Fruit fly (Drosophila melanogaster) whole organism, embryonic: Measurements from ENCODE around the gene Trm7-32.

Experiments used
- Awh ChIP-seq: fragments of 200-800 bp; sonication (Bioruptor generic); IDR thresholded peaks from 2 replicates; pipeline ENCODE4, ENCODE4 v1.3.6; 2022; ENCODE audit warnings: missing biosample characterization, missing genetic modification characterization
- B-H2 ChIP-seq: fragments of 200-800 bp; sonication (Bioruptor generic); optimal IDR thresholded peaks from 2 replicates; lab custom pipeline; 2018; ENCODE audit warnings: missing biosample characterization, mild to moderate bottlenecking, missing genetic modification characterization
- CG10654 ChIP-seq: fragments of 200-800 bp; sonication (Bioruptor generic); optimal IDR thresholded peaks from 2 replicates; lab custom pipeline; 2016; ENCODE audit warnings: missing biosample characterization, missing genetic modification characterization
- CG10959 ChIP-seq: fragments of 200-800 bp; sonication (Bioruptor generic); IDR thresholded peaks from 2 replicates; pipeline ENCODE4 v1.3.6; 2022; ENCODE audit warnings: missing biosample characterization, missing genetic modification characterization
- CG11247 ChIP-seq: fragments of 200-800 bp; sonication (Bioruptor generic); IDR thresholded peaks from 2 replicates; pipeline ENCODE4 v1.3.6; 2022; ENCODE audit warnings: missing biosample characterization, missing genetic modification characterization
- CG12071 ChIP-seq: fragments of 200-800 bp; sonication (Bioruptor generic); optimal IDR thresholded peaks from 3 replicates; lab custom pipeline; 2018; ENCODE audit warnings: missing biosample characterization, mild to moderate bottlenecking, missing genetic modification characterization
- CG12744 ChIP-seq: fragments of 200-800 bp; sonication (Bioruptor generic); optimal IDR thresholded peaks from 2 replicates; lab custom pipeline; 2016; ENCODE audit warnings: missing biosample characterization, missing genetic modification characterization
- CG15269 ChIP-seq: fragments of 200-800 bp; sonication (Bioruptor generic); optimal IDR thresholded peaks from 2 replicates; lab custom pipeline; 2018; ENCODE audit warnings: missing biosample characterization, mild to moderate bottlenecking, missing genetic modification characterization, moderate library complexity
- CG16815 ChIP-seq: fragments of 200-800 bp; sonication (Bioruptor generic); optimal IDR thresholded peaks from 3 replicates; lab custom pipeline; 2017; ENCODE audit warnings: missing biosample characterization, mild to moderate bottlenecking, missing genetic modification characterization
- CG17568 ChIP-seq: fragments of 200-800 bp; sonication (Bioruptor generic); optimal IDR thresholded peaks from 2 replicates; lab custom pipeline; 2018; ENCODE audit warnings: missing biosample characterization, mild to moderate bottlenecking, missing genetic modification characterization, moderate library complexity
- CG31441 ChIP-seq: fragments of 200-800 bp; sonication (Bioruptor generic); IDR thresholded peaks from 2 replicates; pipeline ENCODE4 v1.3.6; 2022; ENCODE audit warnings: missing biosample characterization, missing genetic modification characterization
- CG3281 ChIP-seq: fragments of 200-800 bp; sonication (Bioruptor generic); optimal IDR thresholded peaks from 3 replicates; lab custom pipeline; 2017; ENCODE audit warnings: missing biosample characterization, mild to moderate bottlenecking, missing genetic modification characterization
- CG33213 ChIP-seq: fragments of 200-800 bp; sonication (Bioruptor generic); optimal IDR thresholded peaks from 3 replicates; lab custom pipeline; 2016; ENCODE audit warnings: missing biosample characterization, missing genetic modification characterization
- CG34224 ChIP-seq: fragments of 200-800 bp; sonication (Bioruptor generic); IDR thresholded peaks from 3 replicates; pipeline ENCODE4 v1.3.6; 2022; ENCODE audit warnings: missing biosample characterization, missing genetic modification characterization; ENCODE audit not compliant: partially characterized antibody
- CG3726 ChIP-seq: fragments of 200-800 bp; sonication (Bioruptor generic); IDR thresholded peaks from 3 replicates; pipeline ENCODE4, ENCODE4 v1.3.6; 2022; ENCODE audit warnings: missing biosample characterization, missing genetic modification characterization
- CG5953 ChIP-seq: fragments of 200-800 bp; sonication (Bioruptor generic); IDR thresholded peaks from 2 replicates; pipeline ENCODE4 v1.3.6; 2022; ENCODE audit warnings: missing biosample characterization, missing genetic modification characterization
- CG6765 ChIP-seq: fragments of 200-800 bp; sonication (Bioruptor generic); optimal IDR thresholded peaks from 3 replicates; lab custom pipeline; 2017; ENCODE audit warnings: missing biosample characterization, mild to moderate bottlenecking, missing genetic modification characterization
- CG6813 ChIP-seq: fragments of 200-800 bp; sonication (Bioruptor generic); optimal IDR thresholded peaks from 2 replicates; lab custom pipeline; 2017; ENCODE audit warnings: missing biosample characterization, missing genetic modification characterization, mild to moderate bottlenecking, moderate library complexity, missing genetic modification reagents
- CG7839 ChIP-seq: fragments of 200-800 bp; sonication (Bioruptor generic); optimal IDR thresholded peaks from 3 replicates; lab custom pipeline; 2018; ENCODE audit warnings: missing biosample characterization, mild to moderate bottlenecking, missing genetic modification characterization, moderate library complexity
- CG8924 ChIP-seq: fragments of 200-800 bp; optimal IDR thresholded peaks from 3 replicates; lab custom pipeline; 2019; ENCODE audit warnings: missing biosample characterization, mild to moderate bottlenecking, missing genetic modification characterization, moderate library complexity
- CrebB ChIP-seq: fragments of 200-800 bp; sonication (Bioruptor generic); optimal IDR thresholded peaks from 3 replicates; lab custom pipeline; 2018; ENCODE audit warnings: missing biosample characterization, mild to moderate bottlenecking, missing genetic modification characterization
- D19A ChIP-seq: fragments of 200-800 bp; optimal IDR thresholded peaks from 3 replicates; lab custom pipeline; 2019; ENCODE audit warnings: missing biosample characterization, mild to moderate bottlenecking, missing genetic modification characterization, moderate library complexity
- Dbx ChIP-seq: fragments of 200-800 bp; sonication (Bioruptor generic); IDR thresholded peaks from 3 replicates; pipeline ENCODE4 v1.3.6; 2022; ENCODE audit warnings: missing biosample characterization, missing genetic modification characterization
- Dip2 ChIP-seq: fragments of 200-800 bp; sonication (Bioruptor generic); IDR thresholded peaks from 2 replicates; pipeline ENCODE4 v1.3.6; 2022; ENCODE audit warnings: missing biosample characterization, missing genetic modification characterization
- E2f2 ChIP-seq: fragments of 200-800 bp; sonication (Bioruptor generic); IDR thresholded peaks from 2 replicates; pipeline ENCODE4 v1.3.6; 2022; ENCODE audit warnings: missing biosample characterization, missing genetic modification characterization
- ERR ChIP-seq: fragments of 200-800 bp; sonication (Bioruptor generic); optimal IDR thresholded peaks from 2 replicates; lab custom pipeline; 2016; ENCODE audit warnings: missing biosample characterization, missing genetic modification characterization
- Fer3 ChIP-seq: fragments of 200-800 bp; sonication (Bioruptor generic); optimal IDR thresholded peaks from 2 replicates; lab custom pipeline; 2018; ENCODE audit warnings: missing biosample characterization, mild to moderate bottlenecking, missing genetic modification characterization, moderate library complexity
- GATAe ChIP-seq: fragments of 200-800 bp; sonication (Bioruptor generic); conservative IDR thresholded peaks from 2 replicates; pipeline ENCODE4 v1.3.6; 2022; ENCODE audit warnings: missing biosample characterization, missing genetic modification characterization
- H2.0 ChIP-seq: fragments of 200-800 bp; sonication (Bioruptor generic); IDR thresholded peaks from 2 replicates; pipeline ENCODE4 v1.3.6; 2022; ENCODE audit warnings: missing biosample characterization, missing genetic modification characterization
- Hey ChIP-seq: fragments of 200-800 bp; sonication (Bioruptor generic); optimal IDR thresholded peaks from 3 replicates; lab custom pipeline; 2018; ENCODE audit warnings: missing biosample characterization, mild to moderate bottlenecking, missing genetic modification characterization
- Hr39 ChIP-seq: fragments of >200 bp; optimal IDR thresholded peaks from 2 replicates; lab custom pipeline; 2017
- Hr78 ChIP-seq, 2 experiments: fragments of 200-800 bp in 1 of 2; fragments of >200 bp in 1 of 2; sonication (Bioruptor generic) in 1 of 2; optimal IDR thresholded peaks; 2 replicates each; lab custom pipeline; 2017 to 2019; ENCODE audit warnings: missing biosample characterization in 2 of 2, missing genetic modification characterization in 2 of 2, mild to moderate bottlenecking in 1 of 2, moderate library complexity in 1 of 2
- MBD-R2 ChIP-seq: fragments of 200-800 bp; sonication (Bioruptor generic); IDR thresholded peaks from 2 replicates; pipeline ENCODE4 v1.3.6; 2022; ENCODE audit warnings: missing biosample characterization, missing genetic modification characterization
- Med ChIP-seq: fragments of 200-800 bp; sonication (Bioruptor generic); peaks from one replicate; lab custom pipeline; 2016; ENCODE audit warnings: missing biosample characterization, missing genetic modification characterization, mild to moderate bottlenecking, inconsistent platforms, moderate library complexity
- Nf-YC ChIP-seq: fragments of 200-800 bp; optimal IDR thresholded peaks from 3 replicates; lab custom pipeline; 2019; ENCODE audit warnings: missing biosample characterization, mild to moderate bottlenecking, missing genetic modification characterization, moderate library complexity
- Pdp1 ChIP-seq, 2 experiments: fragments of 200-800 bp; sonication (Bioruptor generic); optimal IDR thresholded peaks; 3 replicates each; lab custom pipeline; 2016; ENCODE audit warnings: missing biosample characterization in 2 of 2, missing genetic modification characterization in 2 of 2, mild to moderate bottlenecking in 1 of 2, moderate library complexity in 1 of 2
- Rfx ChIP-seq: fragments of 200-800 bp; sonication (Bioruptor generic); IDR thresholded peaks from 2 replicates; pipeline ENCODE4 v1.3.6; 2022; ENCODE audit warnings: missing biosample characterization, missing genetic modification characterization
- ase ChIP-seq: fragments of 200-800 bp; sonication (Bioruptor generic); IDR thresholded peaks from 3 replicates; pipeline ENCODE4 v1.3.6; 2022; ENCODE audit warnings: missing biosample characterization, missing genetic modification characterization
- exex ChIP-seq: fragments of 200-800 bp; sonication (Bioruptor generic); optimal IDR thresholded peaks from 4 replicates; lab custom pipeline; 2018; ENCODE audit warnings: missing biosample characterization, mild to moderate bottlenecking, missing genetic modification characterization, moderate library complexity
- grn ChIP-seq: fragments of 200-800 bp; sonication (Bioruptor generic); optimal IDR thresholded peaks from 3 replicates; lab custom pipeline; 2017; ENCODE audit warnings: missing biosample characterization, missing genetic modification characterization
- insv ChIP-seq, 2 experiments: fragments of 200-800 bp; sonication (Bioruptor generic); optimal IDR thresholded peaks; 3 replicates each; lab custom pipeline; 2016 to 2018; ENCODE audit warnings: missing biosample characterization in 2 of 2, missing genetic modification characterization in 2 of 2
- luna ChIP-seq: fragments of 200-800 bp; sonication (Bioruptor generic); optimal IDR thresholded peaks from 2 replicates; lab custom pipeline; 2016; ENCODE audit warnings: missing biosample characterization, missing genetic modification characterization
- mirr ChIP-seq: fragments of 200-800 bp; sonication (Bioruptor generic); optimal IDR thresholded peaks from 3 replicates; lab custom pipeline; 2018; ENCODE audit warnings: missing biosample characterization, mild to moderate bottlenecking, missing genetic modification characterization
- pnt ChIP-seq: fragments of 200-800 bp; sonication (Bioruptor generic); optimal IDR thresholded peaks from 3 replicates; lab custom pipeline; 2016; ENCODE audit warnings: missing biosample characterization, missing genetic modification characterization
- sug ChIP-seq: fragments of 200-800 bp; optimal IDR thresholded peaks from 2 replicates; lab custom pipeline; 2019; ENCODE audit warnings: missing biosample characterization, mild to moderate bottlenecking, missing genetic modification characterization, moderate library complexity
- tap ChIP-seq: fragments of 200-800 bp; optimal IDR thresholded peaks from 3 replicates; lab custom pipeline; 2019; ENCODE audit warnings: missing biosample characterization, mild to moderate bottlenecking, missing genetic modification characterization, moderate library complexity
- tio ChIP-seq: fragments of 200-800 bp; sonication (Bioruptor generic); optimal IDR thresholded peaks from 2 replicates; lab custom pipeline; 2017; ENCODE audit warnings: missing biosample characterization, missing genetic modification characterization, inconsistent platforms
- twi ChIP-seq: fragments of 200-800 bp; optimal IDR thresholded peaks from 2 replicates; lab custom pipeline; 2019; ENCODE audit warnings: missing biosample characterization, mild to moderate bottlenecking, missing genetic modification characterization, moderate library complexity
- unpg ChIP-seq: fragments of 200-800 bp; sonication (Bioruptor generic); optimal IDR thresholded peaks from 3 replicates; lab custom pipeline; 2018; ENCODE audit warnings: missing biosample characterization, mild to moderate bottlenecking, missing genetic modification characterization, moderate library complexity
- wek ChIP-seq: fragments of 200-800 bp; sonication (Bioruptor generic); optimal IDR thresholded peaks from 3 replicates; lab custom pipeline; 2018; ENCODE audit warnings: missing biosample characterization, mild to moderate bottlenecking, missing genetic modification characterization, moderate library complexity

Gene Trm7-32

dm6 chr3R:17007336-17007735 is 33.1 kb upstream of the Trm7-32 start (continued):
- no peak for TF ChIP-seq ERR (GFP tag; lab: Kevin White, UChicago)
- TF ChIP-seq CG12744 (GFP tag; lab: Kevin White, UChicago), result no peak
- TF ChIP-seq CG3281 (GFP tag; lab: Kevin White, UChicago), result peak; percentile 36
- TF ChIP-seq CrebB, result peak; percentile 22
- TF ChIP-seq pnt (GFP tag; lab: Kevin White, UChicago), result no peak
- peak; percentile 17 for TF ChIP-seq CG6813
- TF ChIP-seq tio (GFP tag; lab: Kevin White, UChicago), result no peak
- TF ChIP-seq wek (GFP tag; lab: Kevin White, UChicago), result peak; percentile 12
- peak; percentile 71 for TF ChIP-seq CG15269 (tag; lab: Kevin White, UChicago)
- peak; percentile 31 for TF ChIP-seq CG7839 (tag; lab: Kevin White, UChicago)
- TF ChIP-seq insv (GFP tag; optimal IDR thresholded peaks at IDR 0.05; lab: Kevin White, UChicago), result no peak
- TF ChIP-seq luna (GFP tag; lab: Kevin White, UChicago), result no peak
- no peak for TF ChIP-seq Awh (GFP tag; lab: Robert Waterston, UW)
- TF ChIP-seq E2f2, result no peak
- TF ChIP-seq unpg (GFP tag; lab: Kevin White, UChicago), result peak; percentile 56
- TF ChIP-seq B-H2, result peak; percentile 26
- no peak for TF ChIP-seq CG3726 (GFP tag; lab: Robert Waterston, UW)
- no peak for TF ChIP-seq CG16815 (GFP tag; lab: Kevin White, UChicago)
- peak; percentile 26 for TF ChIP-seq Fer3 (tag; lab: Kevin White, UChicago)
- peak; percentile 33 for TF ChIP-seq tap (tag; lab: Kevin White, UChicago)
- no peak for TF ChIP-seq CG10654 (GFP tag; lab: Kevin White, UChicago)
- TF ChIP-seq H2.0 (GFP tag; lab: Robert Waterston, UW), result no peak
- no peak for TF ChIP-seq Hr39
- no peak for TF ChIP-seq Hey (tag; lab: Kevin White, UChicago)
- TF ChIP-seq CG31441 (GFP tag; lab: Robert Waterston, UW), result 0 out of 2 replicates have a peak, but pooled peaks have one; percentile 11
- TF ChIP-seq Nf-YC, result no peak
- TF ChIP-seq CG17568 (GFP tag; lab: Kevin White, UChicago), result peak; percentile 64
- TF ChIP-seq D19A (tag; lab: Kevin White, UChicago), result no peak
- TF ChIP-seq CG6765 (GFP tag; lab: Kevin White, UChicago), result peak; percentile 27
- no peak for TF ChIP-seq CG11247 (GFP tag; lab: Robert Waterston, UW)
- TF ChIP-seq CG12071 (GFP tag; lab: Kevin White, UChicago), result peak; percentile 64
- TF ChIP-seq, all 482 proteins: peak for 30

dm6 chr3R:17008018-17008674 is 32.3 kb upstream of the Trm7-32 start, which contains the start of gene CG8907:
TSS of gene CG8907 (plus strand) at chr3R:17008269.
- no peak for TF ChIP-seq CG5953 (GFP tag; lab: Robert Waterston, UW)
- peak in 1 of 2 experiments; percentile 39 for TF ChIP-seq Hr78 (GFP tag; optimal IDR thresholded peaks at IDR 0.05; lab: Kevin White, UChicago)
- peak; percentile 12; the same call in 1 of the 2 replicates for TF ChIP-seq MBD-R2
- TF ChIP-seq ase, result no peak
- no peak for TF ChIP-seq CG34224
- TF ChIP-seq CG8924, result no peak
- TF ChIP-seq Med, result peak; percentile 49
- no peak for TF ChIP-seq CG10959
- no peak for TF ChIP-seq twi (tag; lab: Kevin White, UChicago)
- TF ChIP-seq exex (tag; lab: Kevin White, UChicago), result peak; percentile 98
- TF ChIP-seq Rfx (GFP tag; lab: Robert Waterston, UW), result peak; percentile 15; the same call in 1 of the 2 replicates
- TF ChIP-seq Pdp1 (GFP tag; optimal IDR thresholded peaks at IDR 0.05; lab: Kevin White, UChicago), result peak in 1 of 2 experiments; percentile 75
- no peak for TF ChIP-seq Dip2 (GFP tag; lab: Robert Waterston, UW)
- TF ChIP-seq mirr (GFP tag; lab: Kevin White, UChicago), result peak; percentile 65
- TF ChIP-seq Dbx (GFP tag; lab: Robert Waterston, UW), result peak; percentile 27; the same call in 1 of the 3 replicates
- peak; percentile 9 for TF ChIP-seq B-H2
- peak; percentile 68 for TF ChIP-seq sug (tag; lab: Kevin White, UChicago)
- TF ChIP-seq CG33213 (GFP tag; lab: Kevin White, UChicago), result no peak
- TF ChIP-seq GATAe (GFP tag; lab: Robert Waterston, UW), result peak; percentile 96
- TF ChIP-seq grn (GFP tag; lab: Kevin White, UChicago), result peak; percentile 82
